Worm (Caenorhabditis elegans) whole organism, L2 larva: ENCODE results near the gene svh-5.

Experiments
- F13H6.1 ChIP-seq: sonication (generic microtip); optimal IDR thresholded peaks from 2 replicates; lab custom pipeline; 2016; ENCODE audit warnings: missing genetic modification characterization, missing compliant biosample characterization
- alr-1 ChIP-seq: fragments of 150-350 bp; optimal IDR thresholded peaks from 2 replicates; lab custom pipeline; 2014; ENCODE audit warnings: missing biosample characterization, missing genetic modification characterization
- aly-2 ChIP-seq: fragments of 150-350 bp; optimal IDR thresholded peaks from 2 replicates; lab custom pipeline; 2014; ENCODE audit warnings: missing biosample characterization, missing genetic modification characterization
- ama-1 ChIP-seq: fragments of 150-350 bp; optimal IDR thresholded peaks from 2 replicates; lab custom pipeline; 2018; ENCODE audit warnings: inconsistent platforms
- elt-3 ChIP-seq: sonication (generic microtip); optimal IDR thresholded peaks from 2 replicates; lab custom pipeline; 2017; ENCODE audit warnings: missing biosample characterization, missing genetic modification characterization
- lin-13 ChIP-seq: fragments of 150-350 bp; optimal IDR thresholded peaks from 2 replicates; lab custom pipeline; 2014; ENCODE audit warnings: missing biosample characterization, missing genetic modification reagents, missing genetic modification characterization
- lin-39 ChIP-seq: fragments of 150-350 bp; optimal IDR thresholded peaks from 2 replicates; lab custom pipeline; 2014; ENCODE audit warnings: missing biosample characterization, missing genetic modification reagents, missing genetic modification characterization
- mdl-1 ChIP-seq, 2 experiments: fragments of 150-350 bp in 1 of 2; sonication (generic microtip) in 1 of 2; optimal IDR thresholded peaks; 2 replicates each; lab custom pipeline; 2017; ENCODE audit warnings: missing biosample characterization in 2 of 2, missing genetic modification characterization in 2 of 2
- nhr-12 ChIP-seq: fragments of 150-350 bp; optimal IDR thresholded peaks from 2 replicates; lab custom pipeline; 2014; ENCODE audit warnings: missing biosample characterization, missing genetic modification characterization
- nhr-23 ChIP-seq: fragments of 150-350 bp; optimal IDR thresholded peaks from 2 replicates; lab custom pipeline; 2014; ENCODE audit warnings: missing biosample characterization, missing genetic modification reagents, missing genetic modification characterization
- nhr-237 ChIP-seq: fragments of 150-350 bp; optimal IDR thresholded peaks from 2 replicates; lab custom pipeline; 2014; ENCODE audit warnings: missing biosample characterization, missing genetic modification characterization
- skn-1 ChIP-seq: sonication (generic microtip); optimal IDR thresholded peaks from 2 replicates; lab custom pipeline; 2017; ENCODE audit warnings: missing biosample characterization, missing genetic modification characterization
- unc-39 ChIP-seq: fragments of 150-350 bp; optimal IDR thresholded peaks from 2 replicates; lab custom pipeline; 2014; ENCODE audit warnings: missing biosample characterization, missing genetic modification characterization
- unc-62 ChIP-seq: fragments of 150-350 bp; optimal IDR thresholded peaks from 2 replicates; lab custom pipeline; 2014; ENCODE audit warnings: missing biosample characterization, missing genetic modification reagents, missing genetic modification characterization

DNA sequence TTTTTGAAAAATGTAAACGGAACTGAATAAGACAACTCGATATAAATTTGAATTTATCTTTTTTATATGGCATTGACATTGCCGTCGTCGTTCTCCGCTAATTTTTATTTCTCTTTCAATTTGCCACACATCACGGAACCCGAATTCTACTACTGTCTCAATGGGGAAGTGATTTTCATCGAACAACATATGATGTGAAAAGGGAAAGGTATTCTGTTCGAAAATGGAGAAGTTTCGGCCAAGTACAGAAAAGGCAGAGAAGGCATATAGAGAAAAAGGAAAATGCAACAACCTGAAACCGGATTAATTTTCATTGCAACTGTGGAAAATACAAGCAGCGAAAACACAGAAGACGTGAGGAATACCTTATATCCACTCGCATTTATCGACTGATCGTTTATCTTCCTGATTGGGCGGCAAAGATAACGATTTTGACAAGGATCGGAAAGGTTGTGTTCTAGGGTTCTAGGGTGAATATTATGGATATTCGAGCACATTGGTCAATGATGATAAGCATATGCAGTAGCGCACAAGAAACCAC, 2.9 kb downstream of the svh-5 start:
- TF ChIP-seq skn-1 (tag; lab: Kevin White, UChicago), result no peak
- no peak for TF ChIP-seq nhr-12
- TF ChIP-seq mdl-1 (tag; optimal IDR thresholded peaks at IDR 0.05; lab: Kevin White, UChicago), result no peak
- no peak for TF ChIP-seq ama-1 (lab: Kevin White, UChicago)
- no peak for TF ChIP-seq lin-13 (GFP tag; lab: Kevin White, UChicago)
- no peak for TF ChIP-seq nhr-237
- TF ChIP-seq aly-2, result no peak
- no peak for TF ChIP-seq unc-62
- TF ChIP-seq unc-39 (tag; lab: Kevin White, UChicago), result no peak
- no peak for TF ChIP-seq lin-39 (tag; lab: Kevin White, UChicago)
- no peak for TF ChIP-seq nhr-23 (tag; lab: Kevin White, UChicago)
- TF ChIP-seq elt-3, result no peak
- TF ChIP-seq alr-1 (tag; lab: Kevin White, UChicago), result no peak
- TF ChIP-seq F13H6.1 (tag; lab: Kevin White, UChicago), result no peak
